Fruit fly (Drosophila melanogaster) whole organism, embryonic: ENCODE results near the gene Spn27A.

Experiments
- Awh ChIP-seq: fragments of 200-800 bp; sonication (Bioruptor generic); IDR thresholded peaks from 2 replicates; pipeline ENCODE4, ENCODE4 v1.3.6; 2022; ENCODE audit warnings: missing biosample characterization, missing genetic modification characterization
- Blimp-1 ChIP-seq: fragments of 200-800 bp; sonication (Bioruptor generic); optimal IDR thresholded peaks from 3 replicates; lab custom pipeline; 2018; ENCODE audit warnings: missing biosample characterization, missing genetic modification characterization, mild to moderate bottlenecking, moderate library complexity, missing genetic modification reagents
- CG10209 ChIP-seq: fragments of 200-800 bp; sonication (Bioruptor generic); optimal IDR thresholded peaks from 3 replicates; lab custom pipeline; 2017; ENCODE audit warnings: missing biosample characterization, mild to moderate bottlenecking, missing genetic modification characterization, missing genetic modification reagents
- CG11085 ChIP-seq: fragments of 200-800 bp; sonication (Bioruptor generic); IDR thresholded peaks from 2 replicates; pipeline ENCODE4 v1.3.6; 2022; ENCODE audit warnings: missing biosample characterization, missing genetic modification characterization
- CG1233 ChIP-seq: fragments of 200-800 bp; sonication (Bioruptor generic); optimal IDR thresholded peaks from 4 replicates; lab custom pipeline; 2018; ENCODE audit warnings: missing biosample characterization, mild to moderate bottlenecking, missing genetic modification characterization
- CG13287 ChIP-seq: fragments of 200-800 bp; sonication (Bioruptor generic); IDR thresholded peaks from 2 replicates; pipeline ENCODE4 v1.3.6; 2022; ENCODE audit warnings: missing biosample characterization, missing genetic modification characterization; ENCODE audit not compliant: partially characterized antibody
- CG14965 ChIP-seq: fragments of 200-800 bp; sonication (Bioruptor generic); optimal IDR thresholded peaks from 2 replicates; lab custom pipeline; 2016; ENCODE audit warnings: missing biosample characterization, missing genetic modification characterization, borderline replicate concordance
- CG1602 ChIP-seq: fragments of 200-800 bp; sonication (Bioruptor generic); optimal IDR thresholded peaks from 3 replicates; lab custom pipeline; 2016; ENCODE audit warnings: missing biosample characterization, missing genetic modification characterization
- CG1603 ChIP-seq: fragments of 200-800 bp; sonication (Bioruptor generic); optimal IDR thresholded peaks from 2 replicates; lab custom pipeline; 2019; ENCODE audit warnings: missing biosample characterization, mild to moderate bottlenecking, missing genetic modification characterization, moderate library complexity
- CG18262 ChIP-seq: fragments of 200-800 bp; optimal IDR thresholded peaks from 3 replicates; lab custom pipeline; 2019; ENCODE audit warnings: missing biosample characterization, mild to moderate bottlenecking, missing genetic modification characterization, moderate library complexity
- CG18599 ChIP-seq: fragments of 200-800 bp; sonication (Bioruptor generic); optimal IDR thresholded peaks from 3 replicates; lab custom pipeline; 2017; ENCODE audit warnings: missing biosample characterization, missing genetic modification characterization, mild to moderate bottlenecking, moderate library complexity, missing genetic modification reagents
- CG2120 ChIP-seq: fragments of 200-800 bp; sonication (Bioruptor generic); optimal IDR thresholded peaks from 3 replicates; lab custom pipeline; 2016; ENCODE audit warnings: missing biosample characterization, missing genetic modification characterization
- CG3281 ChIP-seq: fragments of 200-800 bp; sonication (Bioruptor generic); optimal IDR thresholded peaks from 3 replicates; lab custom pipeline; 2017; ENCODE audit warnings: missing biosample characterization, mild to moderate bottlenecking, missing genetic modification characterization
- CG33557 ChIP-seq: fragments of 200-800 bp; sonication (Bioruptor generic); optimal IDR thresholded peaks from 2 replicates; lab custom pipeline; 2019; ENCODE audit warnings: missing biosample characterization, mild to moderate bottlenecking, missing genetic modification characterization, moderate library complexity
- CG34376 ChIP-seq: fragments of 200-800 bp; sonication (Bioruptor generic); optimal IDR thresholded peaks from 2 replicates; lab custom pipeline; 2018; ENCODE audit warnings: missing biosample characterization, mild to moderate bottlenecking, missing genetic modification characterization
- CG3726 ChIP-seq: fragments of 200-800 bp; sonication (Bioruptor generic); IDR thresholded peaks from 3 replicates; pipeline ENCODE4, ENCODE4 v1.3.6; 2022; ENCODE audit warnings: missing biosample characterization, missing genetic modification characterization
- CG4404 ChIP-seq: fragments of 200-800 bp; sonication (Bioruptor generic); IDR thresholded peaks from 2 replicates; pipeline ENCODE4 v1.3.6; 2022; ENCODE audit warnings: missing biosample characterization, missing genetic modification characterization
- CG5180 ChIP-seq: fragments of 200-800 bp; sonication (Bioruptor generic); optimal IDR thresholded peaks from 3 replicates; lab custom pipeline; 2017; ENCODE audit warnings: missing biosample characterization, missing genetic modification characterization, mild to moderate bottlenecking, moderate library complexity, missing genetic modification reagents
- CG5245 ChIP-seq: fragments of 200-800 bp; sonication (Bioruptor generic); optimal IDR thresholded peaks from 3 replicates; lab custom pipeline; 2016; ENCODE audit warnings: missing biosample characterization, missing genetic modification characterization
- CG6683 ChIP-seq: fragments of 200-800 bp; sonication (Bioruptor generic); optimal IDR thresholded peaks from 2 replicates; lab custom pipeline; 2017; ENCODE audit warnings: missing biosample characterization, mild to moderate bottlenecking, missing genetic modification characterization, missing genetic modification reagents
- CG6813 ChIP-seq: fragments of 200-800 bp; sonication (Bioruptor generic); optimal IDR thresholded peaks from 2 replicates; lab custom pipeline; 2017; ENCODE audit warnings: missing biosample characterization, missing genetic modification characterization, mild to moderate bottlenecking, moderate library complexity, missing genetic modification reagents
- CG9437 ChIP-seq: fragments of 200-800 bp; sonication (Bioruptor generic); optimal IDR thresholded peaks from 2 replicates; lab custom pipeline; 2018; ENCODE audit warnings: missing biosample characterization, mild to moderate bottlenecking, missing genetic modification characterization
- CG9932 ChIP-seq: fragments of 200-800 bp; sonication (Bioruptor generic); IDR thresholded peaks from 2 replicates; pipeline ENCODE4 v1.3.6; 2022; ENCODE audit warnings: missing biosample characterization, missing genetic modification characterization
- D19B ChIP-seq: fragments of 200-800 bp; sonication (Bioruptor generic); optimal IDR thresholded peaks from 2 replicates; lab custom pipeline; 2017; ENCODE audit warnings: missing biosample characterization, mild to moderate bottlenecking, missing genetic modification characterization
- Dip3 ChIP-seq: fragments of 200-800 bp; sonication (Bioruptor generic); optimal IDR thresholded peaks from 3 replicates; lab custom pipeline; 2016; ENCODE audit warnings: missing biosample characterization, missing genetic modification characterization
- Ets97D ChIP-seq: fragments of 200-800 bp; sonication (Bioruptor generic); optimal IDR thresholded peaks from 3 replicates; lab custom pipeline; 2016; ENCODE audit warnings: missing biosample characterization, missing genetic modification characterization
- Gug ChIP-seq: fragments of 200-800 bp; sonication (Bioruptor generic); IDR thresholded peaks from 4 replicates; pipeline ENCODE4 v1.3.6; 2022; ENCODE audit warnings: missing biosample characterization, missing genetic modification characterization
- HHEX ChIP-seq: fragments of 200-800 bp; sonication (Bioruptor generic); optimal IDR thresholded peaks from 3 replicates; lab custom pipeline; 2017; ENCODE audit warnings: missing biosample characterization, mild to moderate bottlenecking, missing genetic modification characterization, missing genetic modification reagents
- Hmx ChIP-seq: fragments of 200-800 bp; sonication (Bioruptor generic); optimal IDR thresholded peaks from 2 replicates; lab custom pipeline; 2016; ENCODE audit warnings: missing biosample characterization, missing genetic modification characterization
- MTF-1 ChIP-seq: fragments of 200-800 bp; sonication (Bioruptor generic); optimal IDR thresholded peaks from 2 replicates; lab custom pipeline; 2018; ENCODE audit warnings: missing biosample characterization, mild to moderate bottlenecking, missing genetic modification characterization, borderline replicate concordance
- Med ChIP-seq: fragments of 200-800 bp; sonication (Bioruptor generic); peaks from one replicate; lab custom pipeline; 2016; ENCODE audit warnings: missing biosample characterization, missing genetic modification characterization, mild to moderate bottlenecking, inconsistent platforms, moderate library complexity
- Meics ChIP-seq: fragments of 200-800 bp; sonication (Bioruptor generic); optimal IDR thresholded peaks from 2 replicates; lab custom pipeline; 2017; ENCODE audit warnings: missing biosample characterization, mild to moderate bottlenecking, missing genetic modification characterization
- Nf-YA ChIP-seq: fragments of 200-800 bp; sonication (Bioruptor generic); IDR thresholded peaks from 2 replicates; pipeline ENCODE4 v1.3.6; 2022; ENCODE audit warnings: missing biosample characterization, missing genetic modification characterization
- Six4 ChIP-seq: fragments of 200-800 bp; sonication (Bioruptor generic); optimal IDR thresholded peaks from 2 replicates; lab custom pipeline; 2016; ENCODE audit warnings: missing biosample characterization, missing genetic modification characterization
- Sox100B ChIP-seq: fragments of 200-800 bp; sonication (Bioruptor generic); optimal IDR thresholded peaks from 3 replicates; lab custom pipeline; 2018; ENCODE audit warnings: missing biosample characterization, mild to moderate bottlenecking, missing genetic modification characterization
- bsh ChIP-seq, 2 experiments: fragments of 200-800 bp; sonication (Bioruptor generic); optimal IDR thresholded peaks; 2 replicates each; lab custom pipeline; 2017 to 2018; ENCODE audit warnings: mild to moderate bottlenecking in 2 of 2, missing biosample characterization in 2 of 2, missing genetic modification characterization in 2 of 2, moderate library complexity in 1 of 2
- dimm ChIP-seq: fragments of 200-800 bp; sonication (Bioruptor generic); IDR thresholded peaks from 2 replicates; pipeline ENCODE4 v1.3.6; 2022; ENCODE audit warnings: missing biosample characterization, missing genetic modification characterization
- grn ChIP-seq: fragments of 200-800 bp; sonication (Bioruptor generic); optimal IDR thresholded peaks from 3 replicates; lab custom pipeline; 2017; ENCODE audit warnings: missing biosample characterization, missing genetic modification characterization
- insv ChIP-seq, 2 experiments: fragments of 200-800 bp; sonication (Bioruptor generic); optimal IDR thresholded peaks; 3 replicates each; lab custom pipeline; 2016 to 2018; ENCODE audit warnings: missing biosample characterization in 2 of 2, missing genetic modification characterization in 2 of 2
- klu ChIP-seq: fragments of 200-800 bp; sonication (Bioruptor generic); IDR thresholded peaks from 2 replicates; pipeline ENCODE4 v1.3.6; 2022; ENCODE audit warnings: missing biosample characterization, missing genetic modification characterization
- mirr ChIP-seq: fragments of 200-800 bp; sonication (Bioruptor generic); optimal IDR thresholded peaks from 3 replicates; lab custom pipeline; 2018; ENCODE audit warnings: missing biosample characterization, mild to moderate bottlenecking, missing genetic modification characterization
- onecut ChIP-seq: fragments of 200-800 bp; sonication (Bioruptor generic); IDR thresholded peaks from 2 replicates; pipeline ENCODE4 v1.3.6; 2022; ENCODE audit warnings: missing biosample characterization, missing genetic modification characterization
- sd ChIP-seq: fragments of 200-800 bp; sonication (Bioruptor generic); optimal IDR thresholded peaks from 3 replicates; lab custom pipeline; 2018; ENCODE audit warnings: missing biosample characterization, mild to moderate bottlenecking, missing genetic modification characterization, moderate library complexity
- sens ChIP-seq: fragments of 200-800 bp; sonication (Bioruptor generic); peaks from one replicate; lab custom pipeline; 2016; ENCODE audit warnings: missing biosample characterization, missing genetic modification characterization
- sima ChIP-seq: fragments of 200-800 bp; sonication (Bioruptor generic); optimal IDR thresholded peaks from 2 replicates; lab custom pipeline; 2016; ENCODE audit warnings: missing biosample characterization, missing genetic modification characterization
- so ChIP-seq: fragments of 200-800 bp; sonication (Bioruptor generic); IDR thresholded peaks from 3 replicates; pipeline ENCODE4 v1.3.6; 2022; ENCODE audit warnings: missing biosample characterization, missing genetic modification characterization
- sob ChIP-seq: fragments of 200-800 bp; sonication (Bioruptor generic); IDR thresholded peaks from 2 replicates; pipeline ENCODE4 v1.3.6; 2022; ENCODE audit warnings: missing biosample characterization, missing genetic modification characterization
- sr ChIP-seq: fragments of 200-800 bp; sonication (Bioruptor generic); IDR thresholded peaks from 3 replicates; pipeline ENCODE4 v1.3.6; 2022; ENCODE audit warnings: missing biosample characterization, missing genetic modification characterization
- tap ChIP-seq: fragments of 200-800 bp; optimal IDR thresholded peaks from 3 replicates; lab custom pipeline; 2019; ENCODE audit warnings: missing biosample characterization, mild to moderate bottlenecking, missing genetic modification characterization, moderate library complexity
- tll ChIP-seq, 2 experiments: fragments of 200-800 bp in 1 of 2; fragments of >200 bp in 1 of 2; sonication (Bioruptor generic) in 1 of 2; optimal IDR thresholded peaks; 2 replicates each; lab custom pipeline; 2017 to 2019; ENCODE audit warnings: missing biosample characterization in 2 of 2, missing genetic modification characterization in 2 of 2, mild to moderate bottlenecking in 1 of 2, moderate library complexity in 1 of 2
- ttk ChIP-seq: fragments of 200-800 bp; sonication (Bioruptor generic); IDR thresholded peaks from 2 replicates; pipeline ENCODE4 v2.1.2; 2022; ENCODE audit warnings: missing biosample characterization, missing genetic modification characterization

Gene Spn27A

DNA sequence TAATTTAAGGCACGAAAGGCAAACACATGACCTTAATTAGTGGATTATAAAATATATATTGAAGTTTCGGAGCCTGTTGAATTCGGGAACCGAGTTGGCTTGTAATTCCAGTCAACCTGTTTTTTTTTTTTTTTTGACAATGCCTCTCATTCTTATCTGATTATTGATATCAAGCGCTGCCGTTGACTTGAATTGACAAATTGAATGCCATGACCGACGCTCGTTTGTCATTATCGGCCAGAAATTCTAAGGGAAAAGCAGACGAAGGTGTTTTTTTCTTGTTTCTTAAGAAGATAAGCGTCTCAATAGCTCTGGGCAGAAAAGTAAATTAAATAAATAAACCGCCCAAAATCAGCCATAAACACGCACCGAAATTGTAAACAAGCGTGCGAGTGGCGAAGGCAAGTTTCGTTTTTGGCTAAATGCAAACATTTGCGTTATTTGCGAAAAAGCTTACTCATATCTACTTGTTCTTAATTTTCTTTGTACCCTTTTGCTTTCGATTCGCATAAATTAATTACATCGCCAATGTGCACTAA, 29.9 kb downstream of the Spn27A start (continued):
- peak; percentile 29 for TF ChIP-seq CG34376 (GFP tag; lab: Kevin White, UChicago)
- TF ChIP-seq Awh (GFP tag; lab: Robert Waterston, UW): no peak
- no peak for TF ChIP-seq Hmx (GFP tag; lab: Kevin White, UChicago)
- no peak for TF ChIP-seq Blimp-1
- no peak for TF ChIP-seq CG5245 (GFP tag; lab: Kevin White, UChicago)
- no peak for TF ChIP-seq onecut (GFP tag; lab: Robert Waterston, UW)
- TF ChIP-seq CG4404 (GFP tag; lab: Robert Waterston, UW): no peak
- peak; percentile 43 for TF ChIP-seq CG6813 (GFP tag; lab: Kevin White, UChicago)
- TF ChIP-seq sens: peak; percentile 28
- peak; percentile 10 for TF ChIP-seq CG3281 (GFP tag; lab: Kevin White, UChicago)
- no peak for TF ChIP-seq Six4 (GFP tag; lab: Kevin White, UChicago)
- TF ChIP-seq sd (tag; lab: Kevin White, UChicago): peak; percentile 35
- TF ChIP-seq sima: no peak
- TF ChIP-seq CG13287: no peak
- no peak for TF ChIP-seq so
- TF ChIP-seq Sox100B: no peak
- TF ChIP-seq Med (GFP tag; lab: Kevin White, UChicago): peak; percentile 3
- TF ChIP-seq tap (tag; lab: Kevin White, UChicago): no peak
- TF ChIP-seq Ets97D (GFP tag; lab: Kevin White, UChicago): no peak
- no peak for TF ChIP-seq CG6683 (GFP tag; lab: Kevin White, UChicago)
- no peak for TF ChIP-seq ttk
- no peak for TF ChIP-seq CG3726 (GFP tag; lab: Robert Waterston, UW)
- no peak for TF ChIP-seq dimm (GFP tag; lab: Robert Waterston, UW)
- TF ChIP-seq grn: peak; percentile 80
- no peak for TF ChIP-seq Gug (GFP tag; lab: Robert Waterston, UW)
- TF ChIP-seq D19B (GFP tag; lab: Kevin White, UChicago): no peak
- TF ChIP-seq CG1603 (tag; lab: Kevin White, UChicago): no peak
- no peak for TF ChIP-seq CG11085 (GFP tag; lab: Robert Waterston, UW)
- no peak for TF ChIP-seq HHEX (GFP tag; lab: Kevin White, UChicago)
- no peak for TF ChIP-seq CG10209 (GFP tag; lab: Kevin White, UChicago)
- TF ChIP-seq tll (GFP tag; optimal IDR thresholded peaks at IDR 0.05; lab: Kevin White, UChicago): no peak
- TF ChIP-seq mirr: peak; percentile 46
- TF ChIP-seq CG18599: peak; percentile 44
- no peak for TF ChIP-seq klu (GFP tag; lab: Robert Waterston, UW)
- no peak for TF ChIP-seq CG18262 (tag; lab: Kevin White, UChicago)
- TF ChIP-seq CG1233 (GFP tag; lab: Kevin White, UChicago): no peak
- no peak for TF ChIP-seq CG5180
- TF ChIP-seq CG33557 (GFP tag; lab: Kevin White, UChicago): no peak
- no peak for TF ChIP-seq Meics
- no peak for TF ChIP-seq Dip3
- no peak for TF ChIP-seq Nf-YA
- no peak for TF ChIP-seq CG9437 (GFP tag; lab: Kevin White, UChicago)
- TF ChIP-seq CG14965 (GFP tag; lab: Kevin White, UChicago): no peak
- no peak for TF ChIP-seq CG1602 (GFP tag; lab: Kevin White, UChicago)
- peak; percentile 20 for TF ChIP-seq CG2120
- no peak for TF ChIP-seq CG9932 (GFP tag; lab: Robert Waterston, UW)
- no peak for TF ChIP-seq bsh (GFP tag; optimal IDR thresholded peaks at IDR 0.05; lab: Kevin White, UChicago)
- no peak for TF ChIP-seq sr (GFP tag; lab: Robert Waterston, UW)
- TF ChIP-seq insv (GFP tag; optimal IDR thresholded peaks at IDR 0.05; lab: Kevin White, UChicago): no peak
- TF ChIP-seq MTF-1: no peak
- TF ChIP-seq sob (GFP tag; lab: Robert Waterston, UW): no peak
